Worm (Caenorhabditis elegans): Measurements from ENCODE around the gene clc-31.

Gene clc-31

DNA sequence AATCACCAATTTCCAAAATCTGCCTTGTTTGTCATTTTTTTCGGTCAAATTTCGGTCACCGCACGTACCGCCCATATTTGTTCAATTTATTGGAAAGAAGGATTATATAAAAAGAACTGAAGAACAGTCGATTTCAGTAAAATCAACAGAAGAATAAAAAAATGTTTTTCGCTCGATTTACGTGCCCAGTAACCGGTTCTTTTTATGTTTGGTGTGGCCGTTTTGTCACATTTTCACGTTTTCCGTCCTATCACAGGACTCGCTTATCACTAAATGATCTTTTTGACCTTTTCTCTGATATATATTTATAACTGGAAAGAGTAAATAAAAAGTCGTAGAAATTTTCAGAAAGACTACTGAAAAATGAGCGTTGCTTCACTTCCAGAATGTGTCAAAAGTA lies 20.9 kb upstream of the clc-31 start, which contains the start of gene far-7 (continued):
- TF ChIP-seq F49E8.2 (tag; optimal IDR thresholded peaks at IDR 0.05; ENCODE audit: insufficient read depth) (no peak), ztf-22 (GFP tag; optimal IDR thresholded peaks at IDR 0.05) (no peak)

DNA sequence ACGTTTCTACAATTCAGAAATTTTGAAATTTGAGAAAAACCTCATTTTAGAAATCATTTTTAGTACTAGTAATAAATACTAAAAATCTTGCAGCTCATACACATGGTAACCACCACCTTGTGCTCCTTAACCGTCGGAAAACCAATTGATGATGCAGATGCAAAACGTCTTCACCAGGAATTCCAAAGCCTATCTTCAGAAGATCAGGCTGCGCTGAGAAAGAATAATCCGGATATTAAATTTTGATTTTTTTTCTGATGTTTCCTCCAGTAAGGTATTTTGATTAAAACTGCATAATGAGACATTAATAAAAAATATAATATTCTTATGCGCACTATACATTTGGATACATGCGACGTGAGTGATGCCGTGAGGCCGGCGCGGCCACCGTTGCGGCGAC lies 19.5 kb upstream of the clc-31 start:
- 0 out of 2 replicates have a peak, but pooled peaks have one; percentile 19 for TF ChIP-seq hmg-1.2 (GFP tag; IDR thresholded peaks at IDR 0.05)
- no peak for TF ChIP-seq Y67H2A.10 (GFP tag; conservative IDR thresholded peaks at IDR 0.05)

DNA sequence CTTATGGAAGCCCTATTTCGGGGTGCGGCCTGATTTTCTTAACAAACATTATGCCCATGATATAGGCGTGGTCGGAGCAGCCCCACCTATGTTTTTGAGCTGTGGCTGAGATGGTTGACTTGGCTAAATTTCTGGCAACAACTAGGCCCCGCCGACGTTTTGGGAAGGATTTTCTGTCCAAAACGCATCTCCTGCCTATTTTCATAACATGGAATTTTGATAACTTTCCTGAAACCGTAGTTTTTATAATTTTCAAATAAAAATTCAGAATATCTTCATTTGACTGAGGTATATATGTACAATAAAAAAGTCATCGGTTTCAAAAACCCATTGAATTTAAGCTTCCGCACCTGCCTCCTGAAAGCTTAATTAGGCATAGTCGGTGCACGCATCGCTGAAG lies 19.1 kb upstream of the clc-31 start:
- TF ChIP-seq hmg-1.2 (GFP tag; IDR thresholded peaks at IDR 0.05) (0 out of 2 replicates have a peak, but pooled peaks have one; percentile 2), sdz-38 (tag; optimal IDR thresholded peaks at IDR 0.05) (no peak), B0336.3 (GFP tag; IDR thresholded peaks at IDR 0.05) (0 out of 2 replicates have a peak, but pooled peaks have one; percentile 13)

DNA sequence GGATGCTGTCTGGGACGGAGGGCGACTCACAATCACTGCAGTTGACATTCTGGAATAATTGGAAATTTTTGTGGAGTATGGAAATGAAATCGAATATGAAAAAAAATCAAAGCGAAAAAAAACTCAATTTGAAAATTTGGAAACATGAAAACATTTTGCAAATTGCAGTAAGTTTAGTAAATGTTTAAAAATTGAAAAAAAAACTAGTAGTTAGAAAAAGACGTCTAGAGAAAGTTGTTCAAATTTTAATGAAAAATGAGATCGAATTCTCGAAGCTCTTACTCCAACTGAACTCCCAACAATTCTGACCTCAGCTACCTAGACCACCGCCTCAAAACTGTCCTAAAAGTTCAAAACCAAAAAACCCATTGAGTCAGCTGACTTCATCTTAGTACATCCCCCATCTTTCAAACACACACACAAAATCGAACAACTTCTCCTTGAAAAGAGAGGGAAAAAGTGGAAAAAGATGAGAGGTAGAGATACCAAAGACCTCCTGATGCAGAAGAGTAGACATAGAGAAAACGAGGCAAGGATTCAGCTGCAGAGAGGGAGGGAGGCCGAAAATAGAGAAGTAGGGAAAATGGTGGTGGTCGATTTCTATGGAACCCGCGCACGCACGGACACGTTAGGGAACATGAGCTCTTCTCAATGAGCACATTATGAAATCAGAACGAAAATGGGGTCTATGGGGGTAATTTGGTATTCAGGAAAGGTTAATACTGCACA lies 17.1 kb upstream of the clc-31 start, which contains the start of gene K01A2.10:
TSS of gene K01A2.10 (minus strand) at position 51 of the 729 bp plus-strand sequence.
- TF ChIP-seq D2030.7 (GFP tag; IDR thresholded peaks at IDR 0.05) = no peak
- no peak for TF ChIP-seq ztf-18 (tag; optimal IDR thresholded peaks at IDR 0.05)
- no peak for TF ChIP-seq mcd-1 (GFP tag; IDR thresholded peaks at IDR 0.05)
- no peak for TF ChIP-seq efl-1 (GFP tag; optimal IDR thresholded peaks at IDR 0.05)
- peak in 1 of 3 experiments; percentile 30 for TF ChIP-seq lin-35 (GFP tag; optimal IDR thresholded peaks at IDR 0.05)
- TF ChIP-seq snpc-4 (GFP tag; optimal IDR thresholded peaks at IDR 0.05) = no peak
- TF ChIP-seq snpc-4 (tag; optimal IDR thresholded peaks at IDR 0.05) = no peak
- TF ChIP-seq rpc-1 (optimal IDR thresholded peaks at IDR 0.05) = no peak
- no peak for TF ChIP-seq rpc-1 (tag; optimal IDR thresholded peaks at IDR 0.05)
- peak; percentile 37 for TF ChIP-seq K12H6.12 (tag; optimal IDR thresholded peaks at IDR 0.05)
- TF ChIP-seq akir-1 (GFP tag; optimal IDR thresholded peaks at IDR 0.05) = no peak
- no peak for TF ChIP-seq ceh-79 (tag; optimal IDR thresholded peaks at IDR 0.05)
- TF ChIP-seq nhr-120 (GFP tag; IDR thresholded peaks at IDR 0.05) = no peak
- TF ChIP-seq ceh-27 (GFP tag; optimal IDR thresholded peaks at IDR 0.05) = peak; percentile 31
- TF ChIP-seq hmg-1.2 (GFP tag; IDR thresholded peaks at IDR 0.05) = peak; percentile 16; the same call in 1 of the 2 replicates
- TF ChIP-seq T07F8.4 (tag; optimal IDR thresholded peaks at IDR 0.05) = no peak
- no peak for TF ChIP-seq fkh-3 (tag; optimal IDR thresholded peaks at IDR 0.05)
- no peak for TF ChIP-seq B0261.1 (tag; optimal IDR thresholded peaks at IDR 0.05)
- TF ChIP-seq attf-5 (GFP tag; optimal IDR thresholded peaks at IDR 0.05) = peak; percentile 3
- TF ChIP-seq snpc-3.4 (tag; optimal IDR thresholded peaks at IDR 0.05) = no peak
- TF ChIP-seq ztf-28 (GFP tag; IDR thresholded peaks at IDR 0.05) = no peak
- no peak for TF ChIP-seq ztf-6 (GFP tag; IDR thresholded peaks at IDR 0.05)

DNA sequence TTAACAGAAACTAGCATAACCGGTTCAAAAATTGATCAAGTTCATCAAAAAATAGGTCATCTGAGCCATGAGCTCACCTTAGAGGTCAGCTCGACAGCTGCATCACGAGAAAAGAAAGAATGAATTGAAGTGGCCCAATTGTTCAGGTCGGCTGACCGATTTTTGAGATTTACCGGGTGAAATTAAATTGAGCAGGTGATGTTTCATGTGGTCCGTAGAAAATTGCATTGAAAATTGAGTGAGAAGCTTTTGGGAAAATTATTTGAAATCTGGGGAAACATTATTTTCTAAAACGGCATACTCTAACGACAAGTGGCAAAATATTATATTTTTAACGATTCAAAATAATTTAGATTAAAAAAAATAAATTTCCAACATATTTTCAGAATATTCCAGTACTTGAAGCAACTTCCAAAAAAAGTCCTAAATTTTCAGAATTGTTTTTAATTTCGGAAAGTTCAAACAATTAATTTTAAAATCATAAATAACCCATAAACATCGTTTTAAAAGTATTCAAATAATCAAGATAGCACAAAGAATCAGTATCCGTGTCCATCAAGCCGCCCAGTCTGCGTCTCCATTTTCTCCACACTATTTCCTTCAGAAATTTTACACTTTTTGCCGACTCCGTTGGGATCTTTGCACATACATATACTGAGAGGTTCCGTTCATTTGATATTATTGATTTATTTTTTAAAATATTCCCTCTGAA lies 14.5 kb upstream of the clc-31 start, which contains the start of gene sgcb-1:
TSS of gene sgcb-1 (plus strand) at position 662 of the 712 bp plus-strand sequence.
- TF ChIP-seq Y53F4B.3 (GFP tag; IDR thresholded peaks at IDR 0.05) (no peak), dox-1 (GFP tag; IDR thresholded peaks at IDR 0.05) (no peak), madf-6 (GFP tag; IDR thresholded peaks at IDR 0.05) (no peak), hmg-1.2 (GFP tag; IDR thresholded peaks at IDR 0.05) (peak; percentile 70), nfya-2 (GFP tag; IDR thresholded peaks at IDR 0.05) (no peak), aptf-2 (GFP tag; conservative IDR thresholded peaks at IDR 0.05) (no peak)
